Worm (Caenorhabditis elegans) whole organism, L4 larva: Measurements from ENCODE around the gene gpx-2.

Experiments
- R02D3.7 ChIP-seq: fragments of 150-350 bp; sonication (generic microtip); optimal IDR thresholded peaks from 3 replicates; lab custom pipeline; 2014; ENCODE audit warnings: missing biosample characterization, missing genetic modification characterization
- ceh-20 ChIP-seq: fragments of 200-800 bp; sonication (Bioruptor generic); IDR thresholded peaks from 2 replicates; pipeline ENCODE4 v1.3.6; 2022; ENCODE audit warnings: missing genetic modification reagents, missing genetic modification characterization, missing compliant biosample characterization
- ceh-28 ChIP-seq: fragments of 150-350 bp; optimal IDR thresholded peaks from 2 replicates; lab custom pipeline; 2014; ENCODE audit warnings: missing biosample characterization, missing genetic modification reagents, missing genetic modification characterization
- dve-1 ChIP-seq: sonication (generic microtip); optimal IDR thresholded peaks from 2 replicates; lab custom pipeline; 2017; ENCODE audit warnings: antibody characterized with exemption, mild to moderate bottlenecking, missing genetic modification characterization, missing compliant biosample characterization; ENCODE audit not compliant: insufficient read depth
- egl-27 ChIP-seq: sonication (generic microtip); optimal IDR thresholded peaks from 3 replicates; lab custom pipeline; 2017; ENCODE audit warnings: missing biosample characterization, missing genetic modification reagents, missing genetic modification characterization
- mxl-2 ChIP-seq: fragments of 200-800 bp; sonication (Bioruptor generic); conservative IDR thresholded peaks from 2 replicates; pipeline ENCODE4 v1.3.6; 2022; ENCODE audit warnings: missing genetic modification reagents, missing genetic modification characterization, missing compliant biosample characterization
- pha-4 ChIP-seq, 2 experiments: fragments of 150-350 bp in 1 of 2; fragments of 200-800 bp in 1 of 2; sonication (Bioruptor generic) in 1 of 2; IDR thresholded peaks in 1 of 2; optimal IDR thresholded peaks in 1 of 2; 2 replicates each; pipeline versions ENCODE4 v1.3.6 to Lab custom; 2014 to 2022; ENCODE audit warnings: missing genetic modification characterization in 2 of 2, missing genetic modification reagents in 2 of 2, missing biosample characterization in 1 of 2, missing compliant biosample characterization in 1 of 2
- skn-1 ChIP-seq: fragments of 150-350 bp; optimal IDR thresholded peaks from 2 replicates; lab custom pipeline; 2014; ENCODE audit warnings: missing biosample characterization, missing genetic modification characterization
- snpc-4 ChIP-seq: fragments of 150-350 bp; optimal IDR thresholded peaks from 2 replicates; lab custom pipeline; 2014; ENCODE audit warnings: missing biosample characterization, missing genetic modification characterization
- unc-130 ChIP-seq: sonication (generic microtip); optimal IDR thresholded peaks from 2 replicates; lab custom pipeline; 2016; ENCODE audit warnings: missing genetic modification reagents, missing genetic modification characterization, missing compliant biosample characterization
- unc-39 ChIP-seq: sonication (generic microtip); optimal IDR thresholded peaks from 2 replicates; lab custom pipeline; 2017; ENCODE audit warnings: missing biosample characterization, missing genetic modification characterization

ce11 chrII:14866156-14866555 is 410 bp upstream of the gpx-2 start:
- TF ChIP-seq unc-39 (tag; lab: Kevin White, UChicago): no peak
- TF ChIP-seq ceh-20 (GFP tag; lab: Robert Waterston, UW): no peak
- TF ChIP-seq snpc-4: no peak
- TF ChIP-seq egl-27 (tag; lab: Kevin White, UChicago): no peak
- TF ChIP-seq R02D3.7 (tag; lab: Kevin White, UChicago): no peak
- no peak for TF ChIP-seq unc-130 (GFP tag; lab: Kevin White, UChicago)
- TF ChIP-seq mxl-2 (GFP tag; lab: Robert Waterston, UW): no peak
- TF ChIP-seq dve-1 (tag; lab: Kevin White, UChicago): no peak
- TF ChIP-seq ceh-28 (tag; lab: Kevin White, UChicago): no peak
- no peak for TF ChIP-seq skn-1 (tag; lab: Kevin White, UChicago)
- no peak for TF ChIP-seq pha-4 (GFP tag; IDR thresholded peaks at IDR 0.05; lab: Robert Waterston, UW)
- no peak for TF ChIP-seq pha-4 (tag; optimal IDR thresholded peaks at IDR 0.05; lab: Kevin White, UChicago)
